Worm (Caenorhabditis elegans) whole organism, young adult: ENCODE data around the gene Y46B2A.4.

Experiments
- nfya-2 ChIP-seq: fragments of 200-800 bp; sonication (Bioruptor generic); IDR thresholded peaks from 2 replicates; pipeline ENCODE4 v1.3.6; 2022; ENCODE audit warnings: missing genetic modification reagents, missing genetic modification characterization, missing compliant biosample characterization

Gene Y46B2A.4

ce11 chrII:911680-912079, 50.0 kb downstream of the Y46B2A.4 start, which contains the start of gene fbxc-31:
fbxc-31 (plus strand) TSS chrII:911980.
- TF ChIP-seq nfya-2 (GFP tag; lab: Robert Waterston, UW) = no peak
- TF ChIP-seq, all 124 proteins: peak for 0
